Fruit fly (Drosophila melanogaster) whole organism, embryonic: Measurements from ENCODE around the gene CG8509.

Experiments used
- CG11696 ChIP-seq: fragments of 200-800 bp; sonication (Bioruptor generic); IDR thresholded peaks from 2 replicates; pipeline ENCODE4 v1.3.6; 2022; ENCODE audit warnings: missing biosample characterization, missing genetic modification characterization
- CG12236 ChIP-seq: fragments of 200-800 bp; sonication (Bioruptor generic); optimal IDR thresholded peaks from 2 replicates; lab custom pipeline; 2016; ENCODE audit warnings: missing biosample characterization, missing genetic modification characterization
- CG12659 ChIP-seq: fragments of 200-800 bp; sonication (Bioruptor generic); optimal IDR thresholded peaks from 3 replicates; lab custom pipeline; 2017; ENCODE audit warnings: mild to moderate bottlenecking, missing biosample characterization, missing genetic modification reagents, missing genetic modification characterization
- CG13123 ChIP-seq: fragments of 200-800 bp; sonication (Bioruptor generic); optimal IDR thresholded peaks from 2 replicates; lab custom pipeline; 2016; ENCODE audit warnings: missing biosample characterization, missing genetic modification characterization
- CG13287 ChIP-seq: fragments of 200-800 bp; sonication (Bioruptor generic); IDR thresholded peaks from 2 replicates; pipeline ENCODE4 v1.3.6; 2022; ENCODE audit warnings: missing biosample characterization, missing genetic modification characterization; ENCODE audit not compliant: partially characterized antibody
- CG17186 ChIP-seq: fragments of 200-800 bp; sonication (Bioruptor generic); optimal IDR thresholded peaks from 3 replicates; lab custom pipeline; 2017; ENCODE audit warnings: missing biosample characterization, missing genetic modification reagents, missing genetic modification characterization
- CG17359 ChIP-seq: fragments of 200-800 bp; sonication (Bioruptor generic); optimal IDR thresholded peaks from 3 replicates; lab custom pipeline; 2018; ENCODE audit warnings: missing biosample characterization, mild to moderate bottlenecking, missing genetic modification characterization, moderate library complexity
- CG18599 ChIP-seq: fragments of 200-800 bp; sonication (Bioruptor generic); optimal IDR thresholded peaks from 3 replicates; lab custom pipeline; 2017; ENCODE audit warnings: missing biosample characterization, missing genetic modification characterization, mild to moderate bottlenecking, moderate library complexity, missing genetic modification reagents
- CG30403 ChIP-seq: fragments of 200-800 bp; sonication (Bioruptor generic); optimal IDR thresholded peaks from 3 replicates; lab custom pipeline; 2016; ENCODE audit warnings: missing biosample characterization, missing genetic modification characterization
- CG3163 ChIP-seq: fragments of 200-800 bp; sonication (Bioruptor generic); optimal IDR thresholded peaks from 3 replicates; lab custom pipeline; 2016; ENCODE audit warnings: missing biosample characterization, missing genetic modification characterization
- CG32532 ChIP-seq: fragments of 200-800 bp; sonication (Bioruptor generic); IDR thresholded peaks from 2 replicates; pipeline ENCODE4 v1.3.6; 2022; ENCODE audit warnings: missing biosample characterization, missing genetic modification characterization
- CG34224 ChIP-seq: fragments of 200-800 bp; sonication (Bioruptor generic); IDR thresholded peaks from 3 replicates; pipeline ENCODE4 v1.3.6; 2022; ENCODE audit warnings: missing biosample characterization, missing genetic modification characterization; ENCODE audit not compliant: partially characterized antibody
- CG34376 ChIP-seq: fragments of 200-800 bp; sonication (Bioruptor generic); optimal IDR thresholded peaks from 2 replicates; lab custom pipeline; 2018; ENCODE audit warnings: missing biosample characterization, mild to moderate bottlenecking, missing genetic modification characterization
- CG34422 ChIP-seq: fragments of 200-800 bp; sonication (Bioruptor generic); IDR thresholded peaks from 3 replicates; pipeline ENCODE4 v1.3.6; 2022; ENCODE audit warnings: missing biosample characterization, missing genetic modification characterization
- CG4617 ChIP-seq: fragments of 200-800 bp; sonication (Bioruptor generic); optimal IDR thresholded peaks from 3 replicates; lab custom pipeline; 2016; ENCODE audit warnings: missing biosample characterization, missing genetic modification characterization, borderline replicate concordance
- CG6791 ChIP-seq: fragments of 200-800 bp; sonication (Bioruptor generic); IDR thresholded peaks from 3 replicates; pipeline ENCODE4 v1.3.6; 2022; ENCODE audit warnings: missing biosample characterization, missing genetic modification characterization; ENCODE audit not compliant: partially characterized antibody
- CG7963 ChIP-seq: fragments of 200-800 bp; sonication (Bioruptor generic); IDR thresholded peaks from 3 replicates; pipeline ENCODE4 v1.3.6; 2022; ENCODE audit warnings: missing biosample characterization, missing genetic modification characterization; ENCODE audit not compliant: partially characterized antibody
- CG8924 ChIP-seq: fragments of 200-800 bp; optimal IDR thresholded peaks from 3 replicates; lab custom pipeline; 2019; ENCODE audit warnings: missing biosample characterization, mild to moderate bottlenecking, missing genetic modification characterization, moderate library complexity
- CG9817 ChIP-seq: fragments of 200-800 bp; sonication (Bioruptor generic); optimal IDR thresholded peaks from 2 replicates; lab custom pipeline; 2018; ENCODE audit warnings: missing biosample characterization, mild to moderate bottlenecking, missing genetic modification characterization, moderate library complexity
- CTCF ChIP-seq: fragments of 200-800 bp; sonication (Bioruptor generic); optimal IDR thresholded peaks from 2 replicates; lab custom pipeline; 2017; ENCODE audit warnings: missing biosample characterization, mild to moderate bottlenecking, missing genetic modification characterization, moderate library complexity
- CoRest ChIP-seq: fragments of 200-800 bp; sonication (Bioruptor generic); optimal IDR thresholded peaks from 3 replicates; lab custom pipeline; 2018; ENCODE audit warnings: missing biosample characterization, mild to moderate bottlenecking, missing genetic modification characterization, moderate library complexity
- Elba2 ChIP-seq: fragments of 200-800 bp; sonication (Bioruptor generic); optimal IDR thresholded peaks from 3 replicates; lab custom pipeline; 2016; ENCODE audit warnings: missing biosample characterization, missing genetic modification characterization
- Ets65A ChIP-seq: fragments of 200-800 bp; sonication (Bioruptor generic); peaks from one replicate; lab custom pipeline; 2016; ENCODE audit warnings: missing biosample characterization, missing genetic modification characterization
- Gsc ChIP-seq: fragments of 200-800 bp; sonication (Bioruptor generic); IDR thresholded peaks from 2 replicates; pipeline ENCODE4 v1.3.6; 2022; ENCODE audit warnings: missing biosample characterization, missing genetic modification characterization
- HLHmδ ChIP-seq: fragments of 200-800 bp; sonication (Bioruptor generic); optimal IDR thresholded peaks from 2 replicates; lab custom pipeline; 2018; ENCODE audit warnings: missing biosample characterization, mild to moderate bottlenecking, missing genetic modification characterization, moderate library complexity
- Med ChIP-seq: fragments of 200-800 bp; sonication (Bioruptor generic); peaks from one replicate; lab custom pipeline; 2016; ENCODE audit warnings: missing biosample characterization, missing genetic modification characterization, mild to moderate bottlenecking, inconsistent platforms, moderate library complexity
- Sox100B ChIP-seq: fragments of 200-800 bp; sonication (Bioruptor generic); optimal IDR thresholded peaks from 3 replicates; lab custom pipeline; 2018; ENCODE audit warnings: missing biosample characterization, mild to moderate bottlenecking, missing genetic modification characterization
- Vsx1 ChIP-seq: fragments of 200-800 bp; sonication (Bioruptor generic); optimal IDR thresholded peaks from 2 replicates; lab custom pipeline; 2017; ENCODE audit warnings: missing biosample characterization, mild to moderate bottlenecking, missing genetic modification characterization, missing genetic modification reagents
- YL-1 ChIP-seq: fragments of 200-800 bp; sonication (Bioruptor generic); optimal IDR thresholded peaks from 3 replicates; lab custom pipeline; 2017; ENCODE audit warnings: missing biosample characterization, mild to moderate bottlenecking, missing genetic modification characterization
- ac ChIP-seq: fragments of 200-800 bp; sonication (Bioruptor generic); optimal IDR thresholded peaks from 3 replicates; lab custom pipeline; 2017; ENCODE audit warnings: missing biosample characterization, mild to moderate bottlenecking, missing genetic modification characterization
- gem ChIP-seq: fragments of 200-800 bp; sonication (Bioruptor generic); optimal IDR thresholded peaks from 2 replicates; lab custom pipeline; 2019; ENCODE audit warnings: missing biosample characterization, mild to moderate bottlenecking, missing genetic modification characterization, moderate library complexity
- hbn ChIP-seq: fragments of 200-800 bp; sonication (Bioruptor generic); IDR thresholded peaks from 2 replicates; pipeline ENCODE4 v1.3.6; 2022; ENCODE audit warnings: missing biosample characterization, missing genetic modification characterization; ENCODE audit not compliant: partially characterized antibody
- hkb ChIP-seq, 2 experiments: fragments of 200-800 bp in 1 of 2; fragments of >200 bp in 1 of 2; sonication (Bioruptor generic) in 1 of 2; IDR thresholded peaks in 1 of 2; optimal IDR thresholded peaks in 1 of 2; 2 replicates each; pipeline versions ENCODE4 v1.3.6 to Lab custom; 2017 to 2022; ENCODE audit warnings: missing biosample characterization in 1 of 2, missing genetic modification characterization in 1 of 2
- lbe ChIP-seq: fragments of 200-800 bp; sonication (Bioruptor generic); optimal IDR thresholded peaks from 2 replicates; lab custom pipeline; 2016; ENCODE audit warnings: missing biosample characterization, mild to moderate bottlenecking, missing genetic modification characterization
- lmd ChIP-seq: fragments of 200-800 bp; sonication (Bioruptor generic); IDR thresholded peaks from 2 replicates; pipeline ENCODE4 v1.3.6; 2022; ENCODE audit warnings: missing biosample characterization, missing genetic modification characterization
- lola ChIP-seq, 3 experiments: fragments of >200 bp in 2 of 3; fragments of 200-800 bp in 1 of 3; sonication (Bioruptor generic) in 1 of 3; optimal IDR thresholded peaks; 2 replicates each; lab custom pipeline; 2017 to 2019; ENCODE audit warnings: missing biosample characterization in 3 of 3, missing genetic modification characterization in 3 of 3, mild to moderate bottlenecking in 1 of 3, moderate library complexity in 1 of 3
- pzg ChIP-seq: fragments of 200-800 bp; sonication (Bioruptor generic); optimal IDR thresholded peaks from 3 replicates; lab custom pipeline; 2018; ENCODE audit warnings: missing biosample characterization, mild to moderate bottlenecking, missing genetic modification characterization, moderate library complexity
- repo ChIP-seq: fragments of 200-800 bp; sonication (Bioruptor generic); optimal IDR thresholded peaks from 2 replicates; lab custom pipeline; 2016; ENCODE audit warnings: missing biosample characterization, missing genetic modification characterization
- row ChIP-seq: fragments of 200-800 bp; sonication (Bioruptor generic); IDR thresholded peaks from 3 replicates; pipeline ENCODE4 v1.3.6; 2022; ENCODE audit warnings: missing biosample characterization, missing genetic modification characterization
- sima ChIP-seq: fragments of 200-800 bp; sonication (Bioruptor generic); optimal IDR thresholded peaks from 2 replicates; lab custom pipeline; 2016; ENCODE audit warnings: missing biosample characterization, missing genetic modification characterization
- slbo ChIP-seq: fragments of 200-800 bp; sonication (Bioruptor generic); IDR thresholded peaks from 2 replicates; pipeline ENCODE4 v1.3.6; 2022; ENCODE audit warnings: missing biosample characterization, missing genetic modification characterization
- sna ChIP-seq: fragments of 200-800 bp; sonication (Bioruptor generic); IDR thresholded peaks from 2 replicates; pipeline ENCODE4 v1.3.6; 2022; ENCODE audit warnings: missing biosample characterization, missing genetic modification characterization; ENCODE audit not compliant: partially characterized antibody
- so ChIP-seq: fragments of 200-800 bp; sonication (Bioruptor generic); IDR thresholded peaks from 3 replicates; pipeline ENCODE4 v1.3.6; 2022; ENCODE audit warnings: missing biosample characterization, missing genetic modification characterization
- sqz ChIP-seq: fragments of 200-800 bp; sonication (Bioruptor generic); optimal IDR thresholded peaks from 3 replicates; lab custom pipeline; 2018; ENCODE audit warnings: missing biosample characterization, mild to moderate bottlenecking, missing genetic modification characterization
- tll ChIP-seq, 2 experiments: fragments of 200-800 bp in 1 of 2; fragments of >200 bp in 1 of 2; sonication (Bioruptor generic) in 1 of 2; optimal IDR thresholded peaks; 2 replicates each; lab custom pipeline; 2017 to 2019; ENCODE audit warnings: missing biosample characterization in 2 of 2, missing genetic modification characterization in 2 of 2, mild to moderate bottlenecking in 1 of 2, moderate library complexity in 1 of 2

Gene CG8509

dm6 chrX:15852815-15853542, 43.6 kb downstream of the CG8509 start, which contains the start of the genes UBL3 and CG15914 (continued):
- no peak for TF ChIP-seq CG7963 (GFP tag; lab: Robert Waterston, UW)
- TF ChIP-seq CG12236 (GFP tag; lab: Kevin White, UChicago): no peak
- TF ChIP-seq so (GFP tag; lab: Robert Waterston, UW): no peak
- peak; percentile 13 for TF ChIP-seq CG34376 (GFP tag; lab: Kevin White, UChicago)
- TF ChIP-seq CG17186 (GFP tag; lab: Kevin White, UChicago): peak; percentile 75
- no peak for TF ChIP-seq Sox100B
- no peak for TF ChIP-seq CG9817 (tag; lab: Kevin White, UChicago)
- TF ChIP-seq tll (GFP tag; optimal IDR thresholded peaks at IDR 0.05; lab: Kevin White, UChicago): no peak
- no peak for TF ChIP-seq CTCF (GFP tag; lab: Kevin White, UChicago)
- no peak for TF ChIP-seq repo (GFP tag; lab: Kevin White, UChicago)
- TF ChIP-seq CG13287 (GFP tag; lab: Robert Waterston, UW): no peak; the same call in 1 of the 2 replicates
- TF ChIP-seq CG30403 (GFP tag; lab: Kevin White, UChicago): peak; percentile 10
- peak; percentile 37 for TF ChIP-seq lbe (GFP tag; lab: Kevin White, UChicago)
- peak; percentile 57 for TF ChIP-seq Med (GFP tag; lab: Kevin White, UChicago)
- TF ChIP-seq Vsx1: peak; percentile 12
- TF ChIP-seq lola (GFP tag; optimal IDR thresholded peaks at IDR 0.05; lab: Kevin White, UChicago): peak in 1 of 3 experiments; percentile 4
- TF ChIP-seq sqz: peak; percentile 91

- TF ChIP-seq CG13287 (GFP tag; lab: Robert Waterston, UW) (peak; percentile 79), CG34422 (GFP tag; lab: Robert Waterston, UW) (no peak), CG11696 (GFP tag; lab: Robert Waterston, UW) (no peak), hkb (optimal IDR thresholded peaks at IDR 0.05; lab: Kevin White, UChicago) (no peak), hkb (GFP tag; IDR thresholded peaks at IDR 0.05; lab: Robert Waterston, UW) (0 out of 2 replicates have a peak, but pooled peaks have one; percentile 19), CG17359 (tag; lab: Kevin White, UChicago) (no peak), CG34224 (GFP tag; lab: Robert Waterston, UW) (peak; percentile 71), sima (GFP tag; lab: Kevin White, UChicago) (no peak), CG34376 (GFP tag; lab: Kevin White, UChicago) (no peak), CG12659 (peak; percentile 61), HLHmδ (GFP tag; lab: Kevin White, UChicago) (no peak), CG18599 (GFP tag; lab: Kevin White, UChicago) (no peak), Elba2 (GFP tag; lab: Kevin White, UChicago) (peak; percentile 29), CG32532 (GFP tag; lab: Robert Waterston, UW) (no peak), YL-1 (peak; percentile 43), CG13123 (no peak), CG8924 (tag; lab: Kevin White, UChicago) (peak; percentile 39), pzg (GFP tag; lab: Kevin White, UChicago) (peak; percentile 68), Gsc (GFP tag; lab: Robert Waterston, UW) (no peak), slbo (GFP tag; lab: Robert Waterston, UW) (no peak), ac (GFP tag; lab: Kevin White, UChicago) (no peak), lmd (no peak), gem (tag; lab: Kevin White, UChicago) (no peak), CG6791 (GFP tag; lab: Robert Waterston, UW) (peak; percentile 90), hbn (GFP tag; lab: Robert Waterston, UW) (peak; percentile 56), CG3163 (no peak), Ets65A (peak; percentile 89), CoRest (tag; lab: Kevin White, UChicago) (peak; percentile 5), row (peak; percentile 67), sna (GFP tag; lab: Robert Waterston, UW) (peak; percentile 57), CG4617 (GFP tag; lab: Kevin White, UChicago) (peak; percentile 45)
Measured at dm6 chrX:15857601-15858284, 48.4 kb downstream of the CG8509 start, which contains the start of the genes CG46440 and Myb. Gene CG46440 (minus strand): TSS chrX:15857823. Gene Myb (minus strand): TSS chrX:15857823.
